Fruit fly (Drosophila melanogaster) whole organism, embryonic: Measurements from ENCODE around the gene CG7483.

Experiments
- Dref ChIP-seq: fragments of 200-800 bp; sonication (Bioruptor generic); IDR thresholded peaks from 2 replicates; pipeline ENCODE4 v1.3.6; 2022; ENCODE audit warnings: missing biosample characterization, missing genetic modification characterization
- Hr51 ChIP-seq, 2 experiments: fragments of 200-800 bp; sonication (Bioruptor generic); optimal IDR thresholded peaks; 2 replicates in 1 of 2; 3 replicates in 1 of 2; lab custom pipeline; 2016 to 2018; ENCODE audit warnings: missing biosample characterization in 2 of 2, missing genetic modification characterization in 2 of 2, mild to moderate bottlenecking in 1 of 2, moderate library complexity in 1 of 2
- Opbp ChIP-seq: fragments of 200-800 bp; sonication (Bioruptor generic); IDR thresholded peaks from 3 replicates; pipeline ENCODE4 v1.3.6; 2022; ENCODE audit warnings: missing biosample characterization, missing genetic modification characterization; ENCODE audit not compliant: partially characterized antibody
- Trl ChIP-seq, 3 experiments: fragments of >200 bp in 2 of 3; fragments of 200-800 bp in 1 of 3; sonication (Bioruptor generic) in 1 of 3; optimal IDR thresholded peaks; 2 replicates in 1 of 3; 3 replicates in 2 of 3; lab custom pipeline; 2016 to 2017; ENCODE audit warnings: missing biosample characterization in 1 of 3, missing genetic modification characterization in 1 of 3
- corto ChIP-seq: fragments of 200-800 bp; sonication (Bioruptor generic); optimal IDR thresholded peaks from 2 replicates; lab custom pipeline; 2016; ENCODE audit warnings: missing biosample characterization, mild to moderate bottlenecking, missing genetic modification characterization, moderate library complexity
- disco-r ChIP-seq: fragments of 200-800 bp; sonication (Bioruptor generic); optimal IDR thresholded peaks from 2 replicates; lab custom pipeline; 2016; ENCODE audit warnings: missing biosample characterization, missing genetic modification characterization
- dm ChIP-seq: fragments of 200-800 bp; sonication (Bioruptor generic); optimal IDR thresholded peaks from 3 replicates; lab custom pipeline; 2016; ENCODE audit warnings: missing biosample characterization, missing genetic modification characterization
- kni ChIP-seq: fragments of 200-800 bp; sonication (Bioruptor generic); optimal IDR thresholded peaks from 3 replicates; lab custom pipeline; 2017; ENCODE audit warnings: mild to moderate bottlenecking, missing biosample characterization, missing genetic modification reagents, missing genetic modification characterization
- pan ChIP-seq, 4 experiments: fragments of >200 bp in 3 of 4; fragments of 200-800 bp in 1 of 4; sonication (Bioruptor generic) in 1 of 4; optimal IDR thresholded peaks in 3 of 4; IDR thresholded peaks in 1 of 4; 2 replicates each; pipeline versions ENCODE4 v1.3.6 to Lab custom; 2017 to 2022; ENCODE audit warnings: missing biosample characterization in 2 of 4, missing genetic modification characterization in 2 of 4, mixed read lengths in 1 of 4
- sna ChIP-seq: fragments of 200-800 bp; sonication (Bioruptor generic); IDR thresholded peaks from 2 replicates; pipeline ENCODE4 v1.3.6; 2022; ENCODE audit warnings: missing biosample characterization, missing genetic modification characterization; ENCODE audit not compliant: partially characterized antibody
- vnd ChIP-seq: fragments of 200-800 bp; sonication (Bioruptor generic); IDR thresholded peaks from 3 replicates; pipeline ENCODE4 v1.3.6; 2022; ENCODE audit warnings: missing biosample characterization, missing genetic modification characterization; ENCODE audit not compliant: partially characterized antibody

DNA sequence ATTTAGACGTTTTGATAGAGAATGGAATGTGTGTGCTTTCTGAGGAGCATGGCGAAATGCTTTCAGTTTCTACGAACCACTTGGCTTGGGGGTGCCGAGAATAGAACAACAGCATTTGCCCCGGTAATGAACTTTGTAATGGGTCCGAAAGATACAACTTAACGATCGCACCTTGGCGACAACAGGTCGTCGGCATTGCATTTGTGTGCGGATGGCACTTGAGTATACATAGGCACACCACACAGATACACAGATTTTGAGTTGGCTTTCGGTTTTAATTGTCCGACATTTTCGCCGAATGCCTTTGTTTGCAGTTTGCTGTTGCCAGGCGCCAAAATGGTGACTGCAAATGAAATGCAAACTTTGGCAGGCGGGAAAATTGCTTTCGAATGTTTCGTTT, 41.0 kb downstream of the CG7483 start:
- no peak for TF ChIP-seq Trl (optimal IDR thresholded peaks at IDR 0.05; lab: Kevin White, UChicago)
- no peak for TF ChIP-seq Trl (GFP tag; optimal IDR thresholded peaks at IDR 0.05; lab: Kevin White, UChicago)
- no peak for TF ChIP-seq Dref (GFP tag; lab: Robert Waterston, UW)
- no peak for TF ChIP-seq disco-r
- no peak for TF ChIP-seq sna (GFP tag; lab: Robert Waterston, UW)
- TF ChIP-seq pan (optimal IDR thresholded peaks at IDR 0.05; lab: Kevin White, UChicago) = no peak
- TF ChIP-seq pan (GFP tag; optimal IDR thresholded peaks at IDR 0.05 in 1 of 2, IDR thresholded peaks at IDR 0.05 in 1 of 2) = no peak
- no peak for TF ChIP-seq dm (GFP tag; lab: Kevin White, UChicago)
- TF ChIP-seq kni = no peak
- TF ChIP-seq Hr51 (GFP tag; optimal IDR thresholded peaks at IDR 0.05; lab: Kevin White, UChicago) = no peak
- no peak for TF ChIP-seq Opbp (GFP tag; lab: Robert Waterston, UW)
- TF ChIP-seq corto (GFP tag; lab: Kevin White, UChicago) = no peak
- no peak for TF ChIP-seq vnd (GFP tag; lab: Robert Waterston, UW)
